Fruit fly (Drosophila melanogaster) whole organism, embryonic: ENCODE measurements around the gene me31B.

ENCODE experiments used
- Ada2b ChIP-seq: fragments of 200-800 bp; sonication (Bioruptor generic); IDR thresholded peaks from 2 replicates; pipeline ENCODE4 v1.3.6; 2022; ENCODE audit warnings: missing biosample characterization, missing genetic modification characterization
- Bteb2 ChIP-seq: fragments of 200-800 bp; sonication (Bioruptor generic); optimal IDR thresholded peaks from 2 replicates; lab custom pipeline; 2016; ENCODE audit warnings: missing biosample characterization, missing genetic modification characterization
- CG10274 ChIP-seq: fragments of 200-800 bp; sonication (Bioruptor generic); optimal IDR thresholded peaks from 3 replicates; lab custom pipeline; 2017; ENCODE audit warnings: missing biosample characterization, mild to moderate bottlenecking, missing genetic modification characterization
- CG11085 ChIP-seq: fragments of 200-800 bp; sonication (Bioruptor generic); IDR thresholded peaks from 2 replicates; pipeline ENCODE4 v1.3.6; 2022; ENCODE audit warnings: missing biosample characterization, missing genetic modification characterization
- CG11695 ChIP-seq: fragments of 200-800 bp; sonication (Bioruptor generic); IDR thresholded peaks from 3 replicates; pipeline ENCODE4 v1.3.6; 2022; ENCODE audit warnings: missing biosample characterization, missing genetic modification characterization
- CG11723 ChIP-seq: fragments of 200-800 bp; sonication (Bioruptor generic); optimal IDR thresholded peaks from 2 replicates; lab custom pipeline; 2017; ENCODE audit warnings: missing biosample characterization, mild to moderate bottlenecking, missing genetic modification characterization
- CG13287 ChIP-seq: fragments of 200-800 bp; sonication (Bioruptor generic); IDR thresholded peaks from 2 replicates; pipeline ENCODE4 v1.3.6; 2022; ENCODE audit warnings: missing biosample characterization, missing genetic modification characterization; ENCODE audit not compliant: partially characterized antibody
- CG15269 ChIP-seq: fragments of 200-800 bp; sonication (Bioruptor generic); optimal IDR thresholded peaks from 2 replicates; lab custom pipeline; 2018; ENCODE audit warnings: missing biosample characterization, mild to moderate bottlenecking, missing genetic modification characterization, moderate library complexity
- CG16863 ChIP-seq: fragments of 200-800 bp; sonication (Bioruptor generic); optimal IDR thresholded peaks from 3 replicates; lab custom pipeline; 2016; ENCODE audit warnings: missing biosample characterization, missing genetic modification characterization
- CG17328 ChIP-seq: fragments of 200-800 bp; sonication (Bioruptor generic); IDR thresholded peaks from 2 replicates; pipeline ENCODE4 v1.3.6; 2022; ENCODE audit warnings: missing biosample characterization, missing genetic modification characterization
- CG30403 ChIP-seq: fragments of 200-800 bp; sonication (Bioruptor generic); optimal IDR thresholded peaks from 3 replicates; lab custom pipeline; 2016; ENCODE audit warnings: missing biosample characterization, missing genetic modification characterization
- CG34376 ChIP-seq: fragments of 200-800 bp; sonication (Bioruptor generic); optimal IDR thresholded peaks from 2 replicates; lab custom pipeline; 2018; ENCODE audit warnings: missing biosample characterization, mild to moderate bottlenecking, missing genetic modification characterization
- CG34422 ChIP-seq: fragments of 200-800 bp; sonication (Bioruptor generic); IDR thresholded peaks from 3 replicates; pipeline ENCODE4 v1.3.6; 2022; ENCODE audit warnings: missing biosample characterization, missing genetic modification characterization
- CG4617 ChIP-seq: fragments of 200-800 bp; sonication (Bioruptor generic); optimal IDR thresholded peaks from 3 replicates; lab custom pipeline; 2016; ENCODE audit warnings: missing biosample characterization, missing genetic modification characterization, borderline replicate concordance
- CG4730 ChIP-seq: fragments of 200-800 bp; sonication (Bioruptor generic); IDR thresholded peaks from 2 replicates; pipeline ENCODE4 v1.3.6; 2022; ENCODE audit warnings: missing biosample characterization, missing genetic modification characterization
- CG4820 ChIP-seq: fragments of 200-800 bp; sonication (Bioruptor generic); optimal IDR thresholded peaks from 3 replicates; lab custom pipeline; 2016; ENCODE audit warnings: missing biosample characterization, missing genetic modification characterization
- CG5953 ChIP-seq: fragments of 200-800 bp; sonication (Bioruptor generic); IDR thresholded peaks from 2 replicates; pipeline ENCODE4 v1.3.6; 2022; ENCODE audit warnings: missing biosample characterization, missing genetic modification characterization
- CG6654 ChIP-seq: fragments of 200-800 bp; sonication (Bioruptor generic); optimal IDR thresholded peaks from 2 replicates; lab custom pipeline; 2017; ENCODE audit warnings: missing biosample characterization, mild to moderate bottlenecking, missing genetic modification characterization
- CG6791 ChIP-seq: fragments of 200-800 bp; sonication (Bioruptor generic); IDR thresholded peaks from 3 replicates; pipeline ENCODE4 v1.3.6; 2022; ENCODE audit warnings: missing biosample characterization, missing genetic modification characterization; ENCODE audit not compliant: partially characterized antibody
- CG7372 ChIP-seq: fragments of 200-800 bp; sonication (Bioruptor generic); IDR thresholded peaks from 2 replicates; pipeline ENCODE4 v1.3.6; 2022; ENCODE audit warnings: missing biosample characterization, missing genetic modification characterization
- CG8478 ChIP-seq: fragments of >200 bp; optimal IDR thresholded peaks from 2 replicates; lab custom pipeline; 2018
- CG8924 ChIP-seq: fragments of 200-800 bp; optimal IDR thresholded peaks from 3 replicates; lab custom pipeline; 2019; ENCODE audit warnings: missing biosample characterization, mild to moderate bottlenecking, missing genetic modification characterization, moderate library complexity
- CG9609 ChIP-seq: fragments of 200-800 bp; sonication (Bioruptor generic); optimal IDR thresholded peaks from 3 replicates; lab custom pipeline; 2016; ENCODE audit warnings: missing biosample characterization, missing genetic modification characterization
- CHES-1-like ChIP-seq: fragments of 200-800 bp; sonication (Bioruptor generic); optimal IDR thresholded peaks from 2 replicates; lab custom pipeline; 2016; ENCODE audit warnings: missing biosample characterization, missing genetic modification characterization
- Drgx ChIP-seq: fragments of 200-800 bp; sonication (Bioruptor generic); IDR thresholded peaks from 2 replicates; pipeline ENCODE4 v1.3.6; 2022; ENCODE audit warnings: missing biosample characterization, missing genetic modification characterization
- E2f2 ChIP-seq: fragments of 200-800 bp; sonication (Bioruptor generic); IDR thresholded peaks from 2 replicates; pipeline ENCODE4 v1.3.6; 2022; ENCODE audit warnings: missing biosample characterization, missing genetic modification characterization
- Fer3 ChIP-seq: fragments of 200-800 bp; sonication (Bioruptor generic); optimal IDR thresholded peaks from 2 replicates; lab custom pipeline; 2018; ENCODE audit warnings: missing biosample characterization, mild to moderate bottlenecking, missing genetic modification characterization, moderate library complexity
- Hey ChIP-seq: fragments of 200-800 bp; sonication (Bioruptor generic); optimal IDR thresholded peaks from 3 replicates; lab custom pipeline; 2018; ENCODE audit warnings: missing biosample characterization, mild to moderate bottlenecking, missing genetic modification characterization
- Lpt ChIP-seq: fragments of >200 bp; optimal IDR thresholded peaks from 2 replicates; lab custom pipeline; 2018; ENCODE audit warnings: missing biosample characterization, missing genetic modification characterization
- MESR4 ChIP-seq: fragments of 200-800 bp; sonication (Bioruptor generic); optimal IDR thresholded peaks from 2 replicates; lab custom pipeline; 2018; ENCODE audit warnings: missing biosample characterization, mild to moderate bottlenecking, missing genetic modification characterization, moderate library complexity
- Mad ChIP-seq: fragments of 200-800 bp; sonication (Bioruptor generic); optimal IDR thresholded peaks from 2 replicates; lab custom pipeline; 2016; ENCODE audit warnings: missing biosample characterization, missing genetic modification characterization
- Med ChIP-seq: fragments of 200-800 bp; sonication (Bioruptor generic); peaks from one replicate; lab custom pipeline; 2016; ENCODE audit warnings: missing biosample characterization, missing genetic modification characterization, mild to moderate bottlenecking, inconsistent platforms, moderate library complexity
- Myb ChIP-seq: fragments of 200-800 bp; sonication (Bioruptor generic); optimal IDR thresholded peaks from 2 replicates; lab custom pipeline; 2016; ENCODE audit warnings: missing biosample characterization, missing genetic modification characterization
- NFAT ChIP-seq: fragments of 200-800 bp; sonication (Bioruptor generic); IDR thresholded peaks from 2 replicates; pipeline ENCODE4 v1.3.6; 2022; ENCODE audit warnings: missing biosample characterization, missing genetic modification characterization
- Oaz ChIP-seq: fragments of 200-800 bp; sonication (Bioruptor generic); IDR thresholded peaks from 2 replicates; pipeline ENCODE4 v1.3.6; 2022; ENCODE audit warnings: missing biosample characterization, missing genetic modification characterization
- Ravus ChIP-seq: fragments of 200-800 bp; sonication (Bioruptor generic); IDR thresholded peaks from 2 replicates; pipeline ENCODE4 v1.3.6; 2022; ENCODE audit warnings: missing biosample characterization, missing genetic modification characterization
- Sox102F ChIP-seq: fragments of 200-800 bp; sonication (Bioruptor generic); optimal IDR thresholded peaks from 2 replicates; lab custom pipeline; 2018; ENCODE audit warnings: missing biosample characterization, mild to moderate bottlenecking, missing genetic modification characterization, moderate library complexity
- ase ChIP-seq: fragments of 200-800 bp; sonication (Bioruptor generic); IDR thresholded peaks from 3 replicates; pipeline ENCODE4 v1.3.6; 2022; ENCODE audit warnings: missing biosample characterization, missing genetic modification characterization
- bbx ChIP-seq: fragments of 200-800 bp; sonication (Bioruptor generic); IDR thresholded peaks from 2 replicates; pipeline ENCODE4 v1.3.6; 2022; ENCODE audit warnings: missing biosample characterization, missing genetic modification characterization; ENCODE audit not compliant: partially characterized antibody
- emc ChIP-seq: fragments of 200-800 bp; sonication (Bioruptor generic); optimal IDR thresholded peaks from 2 replicates; lab custom pipeline; 2016; ENCODE audit warnings: missing biosample characterization, missing genetic modification characterization
- gro ChIP-seq: fragments of 200-800 bp; sonication (Bioruptor generic); optimal IDR thresholded peaks from 2 replicates; lab custom pipeline; 2016; ENCODE audit warnings: missing biosample characterization, missing genetic modification characterization
- ind ChIP-seq: fragments of 200-800 bp; sonication (Bioruptor generic); optimal IDR thresholded peaks from 3 replicates; lab custom pipeline; 2016; ENCODE audit warnings: missing biosample characterization, missing genetic modification characterization
- mam ChIP-seq: fragments of 200-800 bp; sonication (Bioruptor generic); optimal IDR thresholded peaks from 3 replicates; lab custom pipeline; 2016; ENCODE audit warnings: missing biosample characterization, missing genetic modification characterization
- mirr ChIP-seq: fragments of 200-800 bp; sonication (Bioruptor generic); optimal IDR thresholded peaks from 3 replicates; lab custom pipeline; 2018; ENCODE audit warnings: missing biosample characterization, mild to moderate bottlenecking, missing genetic modification characterization
- nmo ChIP-seq: fragments of 200-800 bp; sonication (Bioruptor generic); optimal IDR thresholded peaks from 2 replicates; lab custom pipeline; 2018; ENCODE audit warnings: missing biosample characterization, mild to moderate bottlenecking, missing genetic modification characterization, moderate library complexity
- pfk ChIP-seq: fragments of 200-800 bp; sonication (Bioruptor generic); optimal IDR thresholded peaks from 2 replicates; lab custom pipeline; 2018; ENCODE audit warnings: missing biosample characterization, mild to moderate bottlenecking, missing genetic modification characterization, moderate library complexity
- rib ChIP-seq: fragments of 200-800 bp; sonication (Bioruptor generic); IDR thresholded peaks from 2 replicates; pipeline ENCODE4 v1.3.6; 2022; ENCODE audit warnings: missing biosample characterization, missing genetic modification characterization
- run ChIP-seq: fragments of 200-800 bp; sonication (Bioruptor generic); optimal IDR thresholded peaks from 3 replicates; lab custom pipeline; 2018; ENCODE audit warnings: missing biosample characterization, mild to moderate bottlenecking, missing genetic modification characterization
- sd ChIP-seq: fragments of 200-800 bp; sonication (Bioruptor generic); optimal IDR thresholded peaks from 3 replicates; lab custom pipeline; 2018; ENCODE audit warnings: missing biosample characterization, mild to moderate bottlenecking, missing genetic modification characterization, moderate library complexity
- tna ChIP-seq: fragments of 200-800 bp; sonication (Bioruptor generic); IDR thresholded peaks from 2 replicates; pipeline ENCODE4 v1.3.6; 2022; ENCODE audit warnings: missing biosample characterization, missing genetic modification characterization; ENCODE audit not compliant: partially characterized antibody
- usp ChIP-seq: fragments of >200 bp; optimal IDR thresholded peaks from 2 replicates; lab custom pipeline; 2017; ENCODE audit warnings: missing biosample characterization, missing genetic modification characterization
- wek ChIP-seq: fragments of 200-800 bp; sonication (Bioruptor generic); optimal IDR thresholded peaks from 3 replicates; lab custom pipeline; 2018; ENCODE audit warnings: missing biosample characterization, mild to moderate bottlenecking, missing genetic modification characterization, moderate library complexity

The me31B gene

DNA sequence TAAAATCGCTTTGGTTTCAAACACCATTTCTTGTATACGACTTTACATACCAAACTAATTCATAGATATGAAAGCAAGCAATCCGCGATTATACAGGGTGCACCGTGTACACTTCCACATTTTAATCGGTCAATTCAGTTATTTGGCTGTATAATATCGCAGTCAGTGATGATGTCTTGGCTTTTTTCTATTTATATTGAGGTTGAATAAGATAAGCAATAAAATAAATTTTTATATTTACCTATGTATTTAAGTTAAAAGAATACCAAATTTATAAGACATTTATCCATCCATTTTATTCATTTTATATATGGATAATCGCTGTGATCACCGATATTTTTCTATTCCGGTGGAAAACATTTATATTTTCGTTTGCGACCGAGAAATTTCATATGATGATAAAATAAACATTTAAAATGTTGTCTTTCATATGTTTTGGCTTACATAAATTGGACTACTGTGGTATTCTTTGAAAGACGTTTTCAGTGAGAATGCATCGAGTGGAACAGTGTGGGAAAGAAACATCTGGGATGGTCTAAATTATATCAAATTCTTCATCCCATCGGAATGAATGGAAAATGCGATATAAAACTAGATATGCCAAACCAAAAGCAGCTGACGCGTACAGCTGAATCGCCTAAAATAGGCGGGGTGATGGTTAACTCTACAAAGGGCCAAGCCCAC lies 12.3 kb upstream of the me31B start, which contains the start of gene CG5708 (continued):
- no peak for TF ChIP-seq Ada2b (GFP tag; lab: Robert Waterston, UW)
- no peak for TF ChIP-seq CG5953
- no peak for TF ChIP-seq NFAT (GFP tag; lab: Robert Waterston, UW)
- TF ChIP-seq MESR4, result peak; percentile 46
- no peak for TF ChIP-seq CG16863 (GFP tag; lab: Kevin White, UChicago)
- peak; percentile 66 for TF ChIP-seq nmo
- no peak for TF ChIP-seq CG11085 (GFP tag; lab: Robert Waterston, UW)
- no peak for TF ChIP-seq Sox102F (GFP tag; lab: Kevin White, UChicago)
- TF ChIP-seq CG10274 (GFP tag; lab: Kevin White, UChicago), result no peak
- TF ChIP-seq mirr (GFP tag; lab: Kevin White, UChicago), result no peak
- no peak for TF ChIP-seq Hey (tag; lab: Kevin White, UChicago)
- TF ChIP-seq CG8924, result peak; percentile 25
- TF ChIP-seq CG17328 (GFP tag; lab: Robert Waterston, UW), result no peak
- TF ChIP-seq CG34376 (GFP tag; lab: Kevin White, UChicago), result no peak
- no peak for TF ChIP-seq emc (GFP tag; lab: Kevin White, UChicago)
- TF ChIP-seq Myb (GFP tag; lab: Kevin White, UChicago), result no peak
- peak; percentile 86 for TF ChIP-seq pfk
- TF ChIP-seq CG6654 (GFP tag; lab: Kevin White, UChicago), result no peak
- TF ChIP-seq E2f2 (GFP tag; lab: Robert Waterston, UW), result no peak
- no peak for TF ChIP-seq Bteb2 (GFP tag; lab: Kevin White, UChicago)
- TF ChIP-seq Lpt (GFP tag; lab: Kevin White, UChicago), result no peak
- TF ChIP-seq CG7372 (GFP tag; lab: Robert Waterston, UW), result no peak
- peak; percentile 76 for TF ChIP-seq Med (GFP tag; lab: Kevin White, UChicago)
- peak; percentile 32; the same call in 1 of the 3 replicates for TF ChIP-seq CG6791 (GFP tag; lab: Robert Waterston, UW)
- TF ChIP-seq tna (GFP tag; lab: Robert Waterston, UW), result no peak
- TF ChIP-seq run, result no peak
- TF ChIP-seq Drgx (GFP tag; lab: Robert Waterston, UW), result no peak
- TF ChIP-seq CHES-1-like (GFP tag; lab: Kevin White, UChicago), result peak; percentile 12
- no peak for TF ChIP-seq CG4730 (GFP tag; lab: Robert Waterston, UW)
- no peak for TF ChIP-seq bbx (GFP tag; lab: Robert Waterston, UW)
- no peak for TF ChIP-seq CG9609 (GFP tag; lab: Kevin White, UChicago)
- TF ChIP-seq gro (GFP tag; lab: Kevin White, UChicago), result no peak
- TF ChIP-seq CG4820 (GFP tag; lab: Kevin White, UChicago), result no peak
- no peak for TF ChIP-seq ase (GFP tag; lab: Robert Waterston, UW)
- no peak for TF ChIP-seq CG8478 (lab: Kevin White, UChicago)
- TF ChIP-seq CG11695 (GFP tag; lab: Robert Waterston, UW), result no peak
- no peak for TF ChIP-seq Ravus (GFP tag; lab: Robert Waterston, UW)
- no peak for TF ChIP-seq CG34422 (GFP tag; lab: Robert Waterston, UW)
- no peak for TF ChIP-seq rib (GFP tag; lab: Robert Waterston, UW)
- TF ChIP-seq ind (GFP tag; lab: Kevin White, UChicago), result no peak
- peak; percentile 73 for TF ChIP-seq sd (tag; lab: Kevin White, UChicago)
- TF ChIP-seq CG13287, result peak; percentile 45; the same call in 1 of the 2 replicates
- TF ChIP-seq usp (GFP tag; lab: Kevin White, UChicago), result no peak
- peak; percentile 73 for TF ChIP-seq CG4617
- peak; percentile 89 for TF ChIP-seq CG11723 (GFP tag; lab: Kevin White, UChicago)
- TF ChIP-seq Mad, result no peak
- TF ChIP-seq mam (GFP tag; lab: Kevin White, UChicago), result no peak
- TF ChIP-seq CG15269 (tag; lab: Kevin White, UChicago), result no peak
- no peak for TF ChIP-seq Oaz (GFP tag; lab: Robert Waterston, UW)
- TF ChIP-seq wek, result no peak
- no peak for TF ChIP-seq CG30403
- TF ChIP-seq Fer3, result no peak
